Fruit fly (Drosophila melanogaster) whole organism, larva: ENCODE data around the gene slou.

Experiments
- noc ChIP-seq: fragments of 200-800 bp; sonication (Bioruptor generic); optimal IDR thresholded peaks from 3 replicates; lab custom pipeline; 2019; ENCODE audit warnings: missing biosample characterization, mild to moderate bottlenecking, missing genetic modification characterization, moderate library complexity

slou gene

DNA sequence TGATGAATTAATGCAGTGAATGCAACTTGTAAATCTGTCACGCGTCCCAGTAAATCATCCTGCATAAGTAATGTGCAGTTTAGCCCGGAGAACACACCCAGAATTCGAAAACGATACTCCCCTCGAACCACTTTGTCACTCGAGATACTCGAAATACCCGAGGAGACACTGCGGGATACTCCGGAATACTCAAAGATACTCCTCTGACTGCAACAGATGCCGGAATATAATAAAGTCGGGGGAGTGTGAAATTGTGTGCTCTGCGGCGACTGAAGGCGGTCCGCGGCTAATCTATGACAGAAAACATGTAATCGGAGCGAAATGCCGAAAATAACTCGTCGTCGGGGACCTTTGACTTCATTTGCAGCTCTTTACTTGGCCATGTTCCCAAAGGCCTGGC lies 9.4 kb upstream of the slou start:
- TF ChIP-seq noc, result no peak

dm6 chr3R:21563306-21563705 lies 6.3 kb upstream of the slou start:
- TF ChIP-seq noc, result no peak

dm6 chr3R:21561427-21561872 lies 4.5 kb upstream of the slou start:
- TF ChIP-seq noc, result no peak

DNA sequence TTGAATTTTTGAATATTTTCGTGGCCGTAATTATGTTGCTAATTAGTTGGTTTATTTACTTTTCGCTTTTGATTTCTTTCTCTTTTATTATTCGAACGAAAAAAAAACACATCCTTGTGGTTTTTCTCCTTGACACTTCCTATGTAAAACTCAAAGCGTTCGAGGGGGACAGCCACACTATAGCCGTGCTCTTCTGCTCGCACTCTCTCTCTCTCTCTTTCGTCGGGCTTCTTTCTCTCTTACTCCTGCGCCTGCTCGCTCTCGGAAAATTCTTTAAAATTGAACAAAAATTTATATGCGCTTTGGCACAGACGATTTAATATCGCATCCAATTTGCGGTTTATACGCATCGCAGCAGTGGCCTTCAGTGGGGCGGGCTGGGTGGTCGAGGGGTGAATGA lies 902 bp upstream of the slou start:
- TF ChIP-seq noc, result no peak

DNA sequence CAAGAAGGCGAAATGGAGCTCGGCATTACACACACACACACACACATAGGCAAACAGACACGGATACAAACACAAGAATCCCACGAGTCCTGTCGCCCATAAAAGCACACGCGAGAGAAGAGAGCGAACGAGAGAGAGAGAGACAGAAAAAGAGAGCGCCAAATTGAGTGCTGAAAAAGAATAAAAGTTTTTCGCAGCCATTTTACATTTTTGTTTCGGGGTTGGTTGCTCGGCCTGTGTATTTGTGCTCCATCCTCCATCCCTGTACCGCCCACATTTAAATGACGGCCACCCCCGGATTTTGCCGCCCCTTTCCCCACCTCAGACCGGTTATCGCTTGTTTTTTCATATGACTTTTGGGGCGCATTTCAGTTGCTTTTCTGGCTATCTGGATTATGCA lies 5.4 kb downstream of the slou start:
- no peak for TF ChIP-seq noc

DNA sequence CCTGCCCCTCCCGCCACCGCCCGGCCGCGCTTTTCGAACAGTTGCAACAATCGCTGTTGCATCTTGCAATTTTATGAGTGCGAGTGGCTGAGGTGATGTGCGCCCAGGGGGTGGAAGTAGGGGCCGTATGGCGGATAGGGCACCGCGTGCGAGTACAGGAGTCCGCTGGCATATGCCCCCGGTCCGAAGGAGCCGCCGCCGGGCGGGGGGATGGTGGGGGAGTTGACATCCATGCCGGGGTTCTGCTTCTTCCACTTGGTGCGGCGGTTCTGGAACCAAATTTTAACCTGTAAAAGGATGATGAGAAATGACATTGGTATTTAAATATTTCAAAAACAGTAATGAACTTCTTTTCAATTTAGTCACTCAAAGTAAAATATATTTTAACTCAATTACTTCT lies 8.0 kb downstream of the slou start:
- no peak for TF ChIP-seq noc

DNA sequence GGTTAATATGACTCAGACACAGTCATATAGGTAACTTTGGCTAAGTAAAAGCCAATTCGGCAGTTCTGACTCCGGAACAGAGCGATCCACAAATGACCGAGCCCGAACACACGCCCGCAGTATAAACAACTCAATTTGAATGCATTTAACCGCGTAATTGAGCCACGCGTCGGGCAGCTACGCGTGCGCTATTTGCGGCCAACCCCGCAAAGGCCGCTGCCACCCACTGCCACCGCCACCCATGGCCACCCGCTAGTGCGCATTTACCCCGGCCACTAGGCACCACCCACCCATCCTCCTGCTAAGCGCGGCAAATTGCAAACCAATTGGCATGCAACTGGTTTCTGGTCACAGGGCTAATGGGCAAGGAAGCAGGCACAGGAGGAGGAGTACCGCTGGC lies 12.9 kb downstream of the slou start:
- no peak for TF ChIP-seq noc

- TF ChIP-seq noc, result no peak
Measured at dm6 chr3R:21534697-21535676, 22.0 kb downstream of the slou start.

DNA sequence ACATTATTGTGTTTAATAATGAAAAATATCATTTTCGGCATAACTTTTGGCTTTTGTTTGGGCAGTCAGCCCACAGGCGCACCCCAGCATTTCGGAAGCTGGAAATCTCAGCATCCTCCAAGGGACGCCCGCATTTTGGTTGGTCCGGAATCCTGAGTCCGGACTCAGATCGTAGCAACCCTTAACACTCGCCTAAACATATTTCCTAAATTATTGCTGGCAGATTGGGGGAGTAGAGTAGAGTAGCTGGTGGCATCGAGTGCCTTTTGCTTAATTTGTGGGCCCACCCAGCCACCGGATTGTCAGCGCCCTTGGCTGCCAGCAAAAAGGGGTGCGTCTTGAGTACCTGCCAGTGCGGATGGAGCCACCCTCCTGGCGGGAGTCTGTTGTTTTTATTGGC lies 22.7 kb downstream of the slou start:
- TF ChIP-seq noc, result no peak

DNA sequence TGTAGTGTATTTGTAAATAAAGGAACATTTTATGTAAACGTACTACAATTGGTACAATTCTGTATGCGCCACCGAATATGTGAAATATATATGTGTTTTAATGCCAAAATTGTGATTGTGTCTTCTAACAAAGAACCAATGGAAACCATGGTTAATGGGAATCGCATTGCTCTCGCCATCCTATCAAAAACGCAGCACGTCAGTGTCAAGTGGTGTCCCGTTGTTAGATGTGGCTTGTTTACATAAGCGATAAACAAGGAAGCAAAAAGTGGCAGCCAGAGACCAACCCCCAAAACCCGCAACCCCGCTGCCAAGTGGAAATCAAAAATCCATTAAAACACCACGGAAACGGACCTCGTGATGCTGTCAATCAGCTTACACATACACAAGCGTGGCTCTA lies 28.5 kb downstream of the slou start:
- no peak for TF ChIP-seq noc

dm6 chr3R:21524574-21524973 lies 32.4 kb downstream of the slou start:
- no peak for TF ChIP-seq noc

- no peak for TF ChIP-seq noc
Measured at dm6 chr3R:21521780-21522179, 35.2 kb downstream of the slou start.

DNA sequence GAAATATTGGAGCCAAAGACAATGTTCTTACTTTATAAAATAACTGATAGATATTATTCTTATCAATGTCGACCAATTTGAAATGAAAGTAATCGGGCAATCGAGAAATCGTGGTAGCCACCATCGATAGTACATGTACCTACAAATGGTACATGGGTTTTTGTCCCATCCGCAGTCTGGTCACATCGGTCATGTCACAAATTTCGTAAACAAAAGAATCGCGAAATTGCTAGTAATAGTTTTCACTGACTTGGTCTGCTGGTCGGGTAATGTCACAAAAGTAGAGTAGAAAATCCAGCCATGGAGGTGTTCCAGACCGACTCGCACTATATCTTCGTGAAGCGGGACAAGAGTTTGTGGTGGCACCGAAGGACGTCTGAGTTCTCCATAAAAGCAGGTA lies 36.2 kb downstream of the slou start, which contains the start of gene sp3:
Gene sp3 (plus strand): TSS at position 173 of the 400 bp plus-strand sequence.
- no peak for TF ChIP-seq noc

dm6 chr3R:21520183-21520582 lies 36.8 kb downstream of the slou start:
- TF ChIP-seq noc, result peak; percentile 36

- no peak for TF ChIP-seq noc
Measured at dm6 chr3R:21510999-21511398, 46.0 kb downstream of the slou start.

dm6 chr3R:21506270-21506669 lies 50.7 kb downstream of the slou start:
- no peak for TF ChIP-seq noc

DNA sequence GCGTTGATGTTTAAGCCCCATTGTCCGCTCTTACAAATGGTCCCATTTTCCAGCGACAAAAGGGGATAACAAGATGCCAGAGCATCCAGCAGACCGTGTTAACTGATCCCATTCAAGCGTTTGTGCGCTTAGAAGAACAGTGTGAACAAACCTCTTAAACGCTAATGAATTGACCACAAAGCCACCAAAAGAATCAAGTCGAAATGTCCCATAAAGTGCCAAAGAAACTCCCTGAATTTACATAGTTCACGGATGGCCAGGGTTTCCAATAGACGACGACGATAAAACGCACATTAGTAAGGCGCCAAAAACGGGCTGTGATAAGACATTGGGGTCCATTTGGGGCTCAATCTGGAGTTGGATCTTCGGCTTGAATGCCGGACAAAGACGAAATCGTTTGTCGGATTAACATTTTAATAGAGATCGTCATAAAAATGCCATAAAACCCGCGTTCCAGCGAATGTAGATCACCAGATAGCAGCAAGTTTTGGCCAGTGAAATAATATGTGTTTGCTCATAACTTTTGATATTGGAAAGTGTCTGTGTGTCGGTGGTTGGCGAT lies 55.6 kb downstream of the slou start:
- TF ChIP-seq noc, result no peak
